Worm (Caenorhabditis elegans) whole organism, young adult: ENCODE results near the gene col-69.

ENCODE experiments used
- D2030.7 ChIP-seq: fragments of 200-800 bp; sonication (Bioruptor generic); IDR thresholded peaks from 2 replicates; pipeline ENCODE4 v1.3.6; 2022; ENCODE audit warnings: missing genetic modification reagents, missing genetic modification characterization, missing compliant biosample characterization
- F22D6.2 ChIP-seq: sonication (generic microtip); optimal IDR thresholded peaks from 2 replicates; lab custom pipeline; 2016; ENCODE audit warnings: mild to moderate bottlenecking, missing genetic modification characterization, missing compliant biosample characterization
- F33H1.4 ChIP-seq: fragments of 200-800 bp; sonication (Bioruptor generic); IDR thresholded peaks from 2 replicates; pipeline ENCODE4 v1.3.6; 2022; ENCODE audit warnings: missing genetic modification reagents, missing genetic modification characterization, missing compliant biosample characterization
- K12H6.12 ChIP-seq: fragments of 200-800 bp; sonication (Bioruptor generic); optimal IDR thresholded peaks from 2 replicates; lab custom pipeline; 2018; ENCODE audit warnings: mild to moderate bottlenecking, missing genetic modification characterization, missing compliant biosample characterization
- T26A5.8 ChIP-seq: sonication (generic microtip); optimal IDR thresholded peaks from 2 replicates; lab custom pipeline; 2016; ENCODE audit warnings: missing genetic modification characterization, missing compliant biosample characterization
- Y53F4B.3 ChIP-seq: fragments of 200-800 bp; sonication (Bioruptor generic); IDR thresholded peaks from 2 replicates; pipeline ENCODE4 v1.3.6; 2022; ENCODE audit warnings: missing genetic modification reagents, missing genetic modification characterization, missing compliant biosample characterization
- Y53G8AR.9 ChIP-seq: fragments of 200-800 bp; sonication (Bioruptor generic); conservative IDR thresholded peaks from 2 replicates; pipeline ENCODE4 v1.3.6; 2022; ENCODE audit warnings: missing genetic modification reagents, missing genetic modification characterization, missing compliant biosample characterization
- Y56A3A.18 ChIP-seq: fragments of 200-800 bp; sonication (Bioruptor generic); IDR thresholded peaks from 2 replicates; pipeline ENCODE4 v1.3.6; 2022; ENCODE audit warnings: missing genetic modification reagents, missing genetic modification characterization, missing compliant biosample characterization
- aptf-2 ChIP-seq: fragments of 200-800 bp; sonication (Bioruptor generic); conservative IDR thresholded peaks from 2 replicates; pipeline ENCODE4 v1.3.6; 2022; ENCODE audit warnings: missing genetic modification reagents, missing genetic modification characterization, missing compliant biosample characterization
- aptf-3 ChIP-seq: fragments of 200-800 bp; sonication (Bioruptor generic); IDR thresholded peaks from 2 replicates; pipeline ENCODE4 v1.3.6; 2022; ENCODE audit warnings: missing genetic modification characterization, missing compliant biosample characterization
- athp-1 ChIP-seq: sonication (generic microtip); optimal IDR thresholded peaks from 2 replicates; lab custom pipeline; 2017; ENCODE audit warnings: mild to moderate bottlenecking, missing genetic modification characterization, missing compliant biosample characterization
- attf-6 ChIP-seq: fragments of 200-800 bp; sonication (Bioruptor generic); IDR thresholded peaks from 2 replicates; pipeline ENCODE4 v1.3.6; 2022; ENCODE audit warnings: missing genetic modification reagents, missing genetic modification characterization, missing compliant biosample characterization
- cebp-2 ChIP-seq: fragments of 200-800 bp; sonication (Bioruptor generic); IDR thresholded peaks from 2 replicates; pipeline ENCODE4 v1.3.6; 2022; ENCODE audit warnings: missing genetic modification characterization, missing compliant biosample characterization
- ceh-58 ChIP-seq: fragments of 200-800 bp; sonication (Bioruptor generic); IDR thresholded peaks from 2 replicates; pipeline ENCODE4 v1.3.6; 2022; ENCODE audit warnings: missing genetic modification characterization, missing compliant biosample characterization
- chd-7 ChIP-seq: sonication (generic microtip); optimal IDR thresholded peaks from 2 replicates; lab custom pipeline; 2016; ENCODE audit warnings: mild to moderate bottlenecking, missing genetic modification characterization, moderate library complexity, missing compliant biosample characterization
- dpl-1 ChIP-seq: fragments of 150-350 bp; optimal IDR thresholded peaks from 2 replicates; lab custom pipeline; 2014; ENCODE audit warnings: missing biosample characterization, missing genetic modification reagents, missing genetic modification characterization
- egl-44 ChIP-seq: fragments of 200-800 bp; sonication (Bioruptor generic); IDR thresholded peaks from 2 replicates; pipeline ENCODE4 v1.3.6; 2022; ENCODE audit warnings: missing genetic modification reagents, missing genetic modification characterization, missing compliant biosample characterization
- egrh-3 ChIP-seq: fragments of 200-800 bp; sonication (Bioruptor generic); IDR thresholded peaks from 2 replicates; pipeline ENCODE4 v1.3.6; 2022; ENCODE audit warnings: missing genetic modification reagents, missing genetic modification characterization, missing compliant biosample characterization
- ekl-4 ChIP-seq: fragments of 200-800 bp; sonication (Bioruptor generic); IDR thresholded peaks from 2 replicates; pipeline ENCODE4 v1.3.6; 2022; ENCODE audit warnings: missing genetic modification reagents, missing genetic modification characterization, missing compliant biosample characterization
- hmg-20 ChIP-seq: fragments of 200-800 bp; sonication (Bioruptor generic); IDR thresholded peaks from 2 replicates; pipeline ENCODE4 v1.3.6; 2022; ENCODE audit warnings: missing genetic modification reagents, missing genetic modification characterization, missing compliant biosample characterization
- hsf-1 ChIP-seq: fragments of 200-800 bp; sonication (Bioruptor generic); IDR thresholded peaks from 2 replicates; pipeline ENCODE4 v1.3.6; 2022; ENCODE audit warnings: missing genetic modification reagents, missing genetic modification characterization, missing compliant biosample characterization
- let-607 ChIP-seq, 2 experiments: fragments of 200-800 bp in 1 of 2; sonication (Bioruptor generic) in 1 of 2; sonication (generic microtip) in 1 of 2; optimal IDR thresholded peaks; 2 replicates each; lab custom pipeline; 2016 to 2018; ENCODE audit warnings: mild to moderate bottlenecking in 2 of 2, missing compliant biosample characterization in 2 of 2, missing genetic modification characterization in 2 of 2, moderate library complexity in 2 of 2, missing genotype in 1 of 2
- lsy-27 ChIP-seq: sonication (generic microtip); optimal IDR thresholded peaks from 2 replicates; lab custom pipeline; 2017; ENCODE audit warnings: missing genetic modification characterization, mild to moderate bottlenecking, missing compliant biosample characterization, antibody characterized with exemption, missing genotype, borderline replicate concordance; ENCODE audit not compliant: insufficient read depth
- madf-3 ChIP-seq: fragments of 200-800 bp; sonication (Bioruptor generic); IDR thresholded peaks from 2 replicates; pipeline ENCODE4 v1.3.6; 2022; ENCODE audit warnings: missing genetic modification reagents, missing genetic modification characterization, missing compliant biosample characterization
- madf-8 ChIP-seq: fragments of 200-800 bp; sonication (Bioruptor generic); conservative IDR thresholded peaks from 2 replicates; pipeline ENCODE4 v1.3.6; 2022; ENCODE audit warnings: missing genetic modification reagents, missing genetic modification characterization, missing compliant biosample characterization
- mcd-1 ChIP-seq: fragments of 200-800 bp; sonication (Bioruptor generic); IDR thresholded peaks from 2 replicates; pipeline ENCODE4 v1.3.6; 2022; ENCODE audit warnings: missing genetic modification reagents, missing genetic modification characterization, missing compliant biosample characterization
- mxl-1 ChIP-seq: sonication (generic microtip); optimal IDR thresholded peaks from 2 replicates; lab custom pipeline; 2016; ENCODE audit warnings: missing genetic modification characterization, missing compliant biosample characterization
- nfyb-1 ChIP-seq: fragments of 200-800 bp; sonication (Bioruptor generic); IDR thresholded peaks from 2 replicates; pipeline ENCODE4 v1.3.6; 2022; ENCODE audit warnings: missing genetic modification reagents, missing genetic modification characterization, missing compliant biosample characterization
- nhr-120 ChIP-seq: fragments of 200-800 bp; sonication (Bioruptor generic); IDR thresholded peaks from 2 replicates; pipeline ENCODE4 v1.3.6; 2022; ENCODE audit warnings: missing genetic modification characterization, missing compliant biosample characterization
- pha-4 ChIP-seq: fragments of 150-350 bp; sonication (generic microtip); optimal IDR thresholded peaks from 2 replicates; lab custom pipeline; 2014; ENCODE audit warnings: missing biosample characterization, missing genetic modification reagents, missing genetic modification characterization
- repo-1 ChIP-seq: sonication (generic microtip); optimal IDR thresholded peaks from 2 replicates; lab custom pipeline; 2017; ENCODE audit warnings: mild to moderate bottlenecking, missing genetic modification characterization, missing compliant biosample characterization
- rpc-1 ChIP-seq, 2 experiments: fragments of 150-350 bp in 1 of 2; sonication (generic microtip) in 1 of 2; optimal IDR thresholded peaks; 2 replicates each; lab custom pipeline; 2014 to 2018; ENCODE audit warnings: missing biosample characterization in 1 of 2, missing genetic modification characterization in 1 of 2, missing genetic modification reagents in 1 of 2, missing genotype in 1 of 2
- tbx-9 ChIP-seq: sonication (generic microtip); optimal IDR thresholded peaks from 2 replicates; lab custom pipeline; 2016; ENCODE audit warnings: borderline replicate concordance, missing genetic modification characterization, inconsistent platforms, missing compliant biosample characterization
- tlf-1 ChIP-seq: fragments of 200-800 bp; sonication (Bioruptor generic); optimal IDR thresholded peaks from 2 replicates; lab custom pipeline; 2018; ENCODE audit warnings: mild to moderate bottlenecking, missing genetic modification characterization, missing compliant biosample characterization
- zfh-2 ChIP-seq: fragments of 200-800 bp; sonication (Bioruptor generic); conservative IDR thresholded peaks from 2 replicates; pipeline ENCODE4 v1.3.6; 2022; ENCODE audit warnings: missing genetic modification reagents, missing genetic modification characterization, missing compliant biosample characterization
- ztf-18 ChIP-seq: sonication (generic microtip); optimal IDR thresholded peaks from 2 replicates; lab custom pipeline; 2016; ENCODE audit warnings: missing genotype, mild to moderate bottlenecking, missing genetic modification characterization, missing compliant biosample characterization
- ztf-25 ChIP-seq: fragments of 200-800 bp; sonication (Bioruptor generic); IDR thresholded peaks from 2 replicates; pipeline ENCODE4 v1.3.6; 2022; ENCODE audit warnings: missing genetic modification reagents, missing genetic modification characterization, missing compliant biosample characterization
- ztf-3 ChIP-seq: fragments of 200-800 bp; sonication (Bioruptor generic); optimal IDR thresholded peaks from 2 replicates; lab custom pipeline; 2018; ENCODE audit warnings: mild to moderate bottlenecking, missing genetic modification characterization, missing compliant biosample characterization

Gene col-69

DNA sequence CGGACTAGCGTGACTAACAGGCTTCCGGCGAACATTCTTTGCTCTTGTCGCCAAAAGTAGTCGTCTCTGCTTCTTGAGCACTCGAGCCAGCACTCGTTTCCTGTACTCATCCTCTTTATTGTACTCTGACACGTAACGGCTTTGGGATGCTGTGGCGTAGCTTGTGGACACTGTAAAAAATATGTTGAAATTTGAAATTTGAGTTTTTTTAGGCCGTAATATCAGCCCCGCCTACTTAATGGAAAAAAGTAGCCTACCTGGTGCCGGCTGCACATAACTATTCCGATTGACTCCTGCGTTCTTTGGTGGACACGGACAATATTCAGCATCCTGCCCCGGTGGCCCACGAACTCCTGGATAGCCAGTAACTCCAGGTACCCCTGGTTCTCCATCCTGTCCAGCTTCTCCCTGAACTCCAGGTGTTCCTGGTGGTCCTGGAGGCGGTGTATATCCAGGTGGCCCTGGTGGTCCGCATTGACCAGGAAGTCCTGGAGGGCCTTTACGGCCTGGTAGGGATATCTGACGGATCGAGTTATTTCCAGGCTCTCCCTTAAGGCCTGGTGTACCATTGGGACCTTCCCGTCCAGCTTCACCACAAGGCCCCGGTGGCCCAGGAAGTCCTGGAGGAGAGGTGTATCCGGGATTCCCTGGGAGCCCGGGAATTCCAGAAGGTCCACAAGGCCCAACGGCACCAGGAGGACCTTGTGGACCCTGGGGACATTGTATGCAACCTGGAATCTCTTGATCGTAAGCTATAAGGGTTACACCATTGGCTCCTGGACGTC lies 1.4 kb downstream of the col-69 start:
- TF ChIP-seq egrh-3 (GFP tag; lab: Robert Waterston, UW), result peak; percentile 23; the same call in 1 of the 2 replicates
- TF ChIP-seq zfh-2 (GFP tag; lab: Robert Waterston, UW), result peak; percentile 87
- no peak for TF ChIP-seq repo-1

DNA sequence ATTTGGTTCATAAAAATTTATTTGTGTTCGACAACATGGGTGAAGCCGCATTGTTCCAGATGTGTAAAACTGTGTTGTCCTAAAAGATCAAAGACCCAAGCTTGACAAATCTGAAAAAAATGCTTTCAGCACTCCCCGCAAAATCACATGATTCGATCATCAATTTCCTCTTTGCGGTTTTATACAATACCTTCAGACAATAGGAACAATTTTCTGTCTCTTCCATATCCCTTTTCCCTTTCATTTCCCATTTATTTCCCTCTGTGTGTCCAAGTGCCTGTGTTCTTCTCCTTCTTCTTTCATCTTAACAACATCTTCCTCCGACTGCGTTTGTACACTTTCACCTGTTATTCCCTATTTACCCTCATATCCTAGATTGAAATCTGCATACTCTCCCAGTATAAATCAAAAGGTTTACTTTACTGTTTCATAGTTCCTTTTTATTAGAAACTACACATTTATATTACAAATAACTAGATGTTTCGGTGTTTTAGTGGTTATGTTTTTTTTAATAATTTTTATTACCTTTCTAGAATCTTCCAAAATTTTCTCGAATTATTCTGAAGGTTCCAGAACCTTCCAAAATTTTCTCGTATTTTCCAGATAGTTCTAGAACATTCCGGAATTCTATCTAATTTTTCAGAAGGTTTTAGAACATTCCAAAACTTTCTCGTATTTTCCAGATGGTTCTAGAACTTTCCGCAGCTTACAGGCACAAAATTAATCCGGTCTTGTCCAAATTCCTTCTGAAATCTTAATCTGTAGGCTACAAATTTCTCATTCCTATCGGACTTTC lies 4.4 kb downstream of the col-69 start, which contains the start of gene K01A2.5:
TSS of gene K01A2.5 (plus strand) at position 297 of the 796 bp plus-strand sequence.
- TF ChIP-seq hsf-1 (GFP tag; lab: Robert Waterston, UW) (peak; percentile 85), ekl-4 (GFP tag; lab: Robert Waterston, UW) (no peak), rpc-1 (optimal IDR thresholded peaks at IDR 0.05; lab: Kevin White, UChicago) (peak; percentile 51), rpc-1 (tag; optimal IDR thresholded peaks at IDR 0.05; lab: Kevin White, UChicago) (no peak)

DNA sequence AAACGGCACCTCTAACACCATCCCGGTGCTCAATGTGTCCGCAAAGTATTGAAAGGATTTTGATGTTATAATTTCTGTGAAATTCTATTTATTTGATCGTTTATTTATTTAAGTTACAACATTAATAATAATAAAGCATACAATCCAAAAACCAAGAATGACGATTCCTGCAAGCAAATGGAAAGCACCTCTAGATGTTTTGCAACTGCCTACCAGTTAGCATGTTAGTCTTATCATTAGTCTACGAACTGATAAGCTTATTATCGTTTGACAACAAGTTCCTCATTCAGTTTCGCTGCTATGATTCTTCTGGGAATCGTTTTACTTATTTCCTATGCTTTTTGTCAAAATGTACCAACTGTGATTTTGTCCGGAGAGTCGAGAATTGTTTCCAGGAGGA lies 5.9 kb downstream of the col-69 start, which contains the start of gene K01A2.6:
TSS of gene K01A2.6 (plus strand) at position 301 of the 400 bp plus-strand sequence.
- TF ChIP-seq F33H1.4 (GFP tag; lab: Robert Waterston, UW) (no peak), Y56A3A.18 (GFP tag; lab: Robert Waterston, UW) (no peak), ztf-3 (GFP tag; lab: Kevin White, UChicago) (no peak), egl-44 (GFP tag; lab: Robert Waterston, UW) (no peak), attf-6 (GFP tag; lab: Robert Waterston, UW) (no peak), hmg-20 (GFP tag; lab: Robert Waterston, UW) (no peak), dpl-1 (GFP tag; lab: Kevin White, UChicago) (no peak), pha-4 (tag; lab: Kevin White, UChicago) (no peak), nhr-120 (GFP tag; lab: Robert Waterston, UW) (no peak), tbx-9 (tag; lab: Kevin White, UChicago) (no peak), chd-7 (tag; lab: Kevin White, UChicago) (no peak), madf-3 (GFP tag; lab: Robert Waterston, UW) (no peak), let-607 (tag; optimal IDR thresholded peaks at IDR 0.05; lab: Kevin White, UChicago) (no peak), aptf-2 (no peak), Y53F4B.3 (no peak)

DNA sequence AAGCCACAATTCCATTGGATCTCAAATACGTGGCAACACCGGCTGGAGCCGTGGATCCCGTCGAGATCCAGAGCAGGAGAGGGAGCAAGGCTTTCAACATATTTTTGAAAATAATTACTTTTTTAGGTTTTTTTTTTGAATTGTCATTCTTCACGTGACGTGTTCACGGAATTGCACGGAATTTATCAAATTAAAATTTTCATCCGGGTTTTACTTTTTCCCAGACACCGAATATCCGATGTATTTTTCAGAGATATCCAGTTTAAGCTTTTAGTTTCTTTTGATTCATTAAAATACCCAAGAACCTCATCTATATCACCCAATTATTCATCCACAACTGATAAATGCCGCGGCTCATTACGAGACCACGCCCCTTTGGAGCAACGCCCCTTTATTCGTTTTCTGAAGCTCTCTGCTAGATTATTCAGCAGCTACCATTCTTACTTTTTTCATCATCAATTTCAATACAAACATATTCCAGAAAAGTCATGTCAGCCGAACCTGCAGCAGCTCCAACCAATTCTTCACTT lies 8.6 kb downstream of the col-69 start, which contains the start of the genes clec-117 and B0432.1:
TSS of gene clec-117 (minus strand) at position 101 of the 530 bp plus-strand sequence.
TSS of gene B0432.1 (plus strand) at position 480 of the 530 bp plus-strand sequence.
- TF ChIP-seq Y56A3A.18 (GFP tag; lab: Robert Waterston, UW) (no peak), ztf-25 (no peak), madf-8 (GFP tag; lab: Robert Waterston, UW) (no peak), attf-6 (GFP tag; lab: Robert Waterston, UW) (no peak), Y53G8AR.9 (GFP tag; lab: Robert Waterston, UW) (no peak), nfyb-1 (GFP tag; lab: Robert Waterston, UW) (no peak), mcd-1 (GFP tag; lab: Robert Waterston, UW) (no peak), tlf-1 (GFP tag; lab: Kevin White, UChicago) (no peak), mxl-1 (tag; lab: Kevin White, UChicago) (no peak), K12H6.12 (no peak), F22D6.2 (tag; lab: Kevin White, UChicago) (no peak), athp-1 (no peak), aptf-3 (GFP tag; lab: Robert Waterston, UW) (no peak), D2030.7 (GFP tag; lab: Robert Waterston, UW) (no peak), cebp-2 (GFP tag; lab: Robert Waterston, UW) (no peak), ceh-58 (no peak), lsy-27 (tag; lab: Kevin White, UChicago) (no peak), T26A5.8 (tag; lab: Kevin White, UChicago) (no peak), ztf-18 (tag; lab: Kevin White, UChicago) (no peak)
